Worm (Caenorhabditis elegans) whole organism, young adult: ENCODE results near the gene far-8.

ENCODE experiments used
- ama-1 ChIP-seq, 3 experiments: fragments of 150-350 bp in 1 of 3; sonication (generic microtip) in 2 of 3; optimal IDR thresholded peaks; 2 replicates each; lab custom pipeline; 2014 to 2018; ENCODE audit warnings: missing biosample characterization in 2 of 3, missing genetic modification characterization in 2 of 3, missing genetic modification reagents in 2 of 3
- gei-17 ChIP-seq: fragments of 200-800 bp; sonication (Bioruptor generic); optimal IDR thresholded peaks from 2 replicates; lab custom pipeline; 2018; ENCODE audit warnings: mild to moderate bottlenecking, missing genetic modification characterization, missing compliant biosample characterization
- hlh-26 ChIP-seq: fragments of 200-800 bp; sonication (Bioruptor generic); conservative IDR thresholded peaks from 2 replicates; pipeline ENCODE4 v1.3.6; 2022; ENCODE audit warnings: missing genetic modification reagents, missing genetic modification characterization, missing compliant biosample characterization

DNA sequence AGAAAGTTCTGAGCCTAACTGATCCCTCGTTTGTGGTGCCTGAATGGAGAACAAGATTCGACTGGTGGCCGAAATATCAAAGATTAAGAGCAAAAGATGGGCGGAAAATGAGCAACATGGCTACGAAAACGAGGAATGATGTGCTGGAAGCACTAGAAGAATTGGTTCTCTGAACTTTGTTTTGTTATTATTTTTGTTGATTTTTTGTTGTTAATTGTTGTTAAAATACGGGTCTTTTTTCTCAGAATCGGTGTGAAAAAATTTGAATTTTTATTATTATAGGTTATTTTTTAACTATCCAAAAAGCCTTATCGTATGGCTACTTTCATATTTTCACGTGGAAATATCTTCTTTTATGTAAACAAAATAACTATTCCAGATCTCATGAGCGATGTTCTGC is 13.5 kb downstream of the far-8 start, which contains the start of gene K02F3.12:
- TF ChIP-seq gei-17 (GFP tag; lab: Kevin White, UChicago): no peak
- no peak for TF ChIP-seq hlh-26 (GFP tag; lab: Robert Waterston, UW)
- TF ChIP-seq ama-1 (optimal IDR thresholded peaks at IDR 0.05; lab: Kevin White, UChicago): no peak
- no peak for TF ChIP-seq ama-1 (GFP tag; optimal IDR thresholded peaks at IDR 0.05; lab: Kevin White, UChicago)
